Fruit fly (Drosophila melanogaster): ENCODE results near the gene Trs33.

Trs33 gene

dm6 chr3R:15319912-15320746 is 30.7 kb downstream of the Trs33 start, which contains the start of the genes CG6276 and CG44040:
Gene CG6276 (minus strand): TSS chr3R:15320069.
Gene CG44040 (plus strand): TSS chr3R:15320378.
- peak; percentile 50 for TF ChIP-seq CG6808 (GFP tag; optimal IDR thresholded peaks at IDR 0.05)
- TF ChIP-seq esn (GFP tag; optimal IDR thresholded peaks at IDR 0.05), result peak; percentile 76
- peak; percentile 50 for TF ChIP-seq CG10669 (GFP tag; optimal IDR thresholded peaks at IDR 0.05)
- peak; percentile 59 for TF ChIP-seq CG6163 (GFP tag; IDR thresholded peaks at IDR 0.05)
- peak; percentile 58 for TF ChIP-seq CG10631 (GFP tag; optimal IDR thresholded peaks at IDR 0.05)
- peak; percentile 2 for TF ChIP-seq Lpt (GFP tag; optimal IDR thresholded peaks at IDR 0.05)
- TF ChIP-seq CG11762 (GFP tag; optimal IDR thresholded peaks at IDR 0.05; ENCODE audit: insufficient read depth), result peak; percentile 16
- TF ChIP-seq spab (GFP tag; optimal IDR thresholded peaks at IDR 0.05), result no peak
- peak; percentile 46 for TF ChIP-seq CG6792 (GFP tag; optimal IDR thresholded peaks at IDR 0.05)
- peak; percentile 61 for TF ChIP-seq Sox14 (GFP tag; optimal IDR thresholded peaks at IDR 0.05)
- peak; percentile 55 for TF ChIP-seq Hr39 (GFP tag; optimal IDR thresholded peaks at IDR 0.05)
- TF ChIP-seq CG8632 (GFP tag; optimal IDR thresholded peaks at IDR 0.05), result peak; percentile 40
- TF ChIP-seq net (GFP tag; optimal IDR thresholded peaks at IDR 0.05), result no peak
- peak; percentile 54 for TF ChIP-seq eg (GFP tag; IDR thresholded peaks at IDR 0.05)
- TF ChIP-seq fkh (GFP tag; optimal IDR thresholded peaks at IDR 0.05), result peak; percentile 59
- peak; percentile 31 for TF ChIP-seq dsx (GFP tag; optimal IDR thresholded peaks at IDR 0.05; ENCODE audit: poor library complexity, severe bottlenecking)
- TF ChIP-seq Eip78C (GFP tag), result peak; percentile 89
- TF ChIP-seq Ets96B (tag; optimal IDR thresholded peaks at IDR 0.05), result peak; percentile 34
- no peak for TF ChIP-seq Sox102F (GFP tag; optimal IDR thresholded peaks at IDR 0.05)
- TF ChIP-seq Met (GFP tag; optimal IDR thresholded peaks at IDR 0.05), result peak; percentile 58
- TF ChIP-seq CG7368 (GFP tag; optimal IDR thresholded peaks at IDR 0.05), result peak; percentile 24
- TF ChIP-seq Ets21C (GFP tag; optimal IDR thresholded peaks at IDR 0.05), result peak; percentile 58
- no peak for TF ChIP-seq fd85E (GFP tag; optimal IDR thresholded peaks at IDR 0.05)
- TF ChIP-seq CG3919 (GFP tag; optimal IDR thresholded peaks at IDR 0.05), result peak; percentile 63
- TF ChIP-seq vri (GFP tag; optimal IDR thresholded peaks at IDR 0.05), result no peak
- TF ChIP-seq lz (GFP tag; optimal IDR thresholded peaks at IDR 0.05), result peak; percentile 68
- TF ChIP-seq CG8319 (GFP tag; optimal IDR thresholded peaks at IDR 0.05), result no peak
- TF ChIP-seq CG16779 (tag; optimal IDR thresholded peaks at IDR 0.05), result no peak
- TF ChIP-seq CG32006 (GFP tag; optimal IDR thresholded peaks at IDR 0.05), result peak; percentile 63
- peak; percentile 40 to 64 for TF ChIP-seq salr (GFP tag; optimal IDR thresholded peaks at IDR 0.05)
- TF ChIP-seq ss (GFP tag; optimal IDR thresholded peaks at IDR 0.05), result peak in 1 of 2 experiments; percentile 42
- TF ChIP-seq Smox (GFP tag; optimal IDR thresholded peaks at IDR 0.05), result no peak
- TF ChIP-seq svp (GFP tag), result no peak
- no peak for TF ChIP-seq CG9139 (GFP tag; optimal IDR thresholded peaks at IDR 0.05)
- TF ChIP-seq topi (GFP tag; optimal IDR thresholded peaks at IDR 0.05), result peak; percentile 63
- TF ChIP-seq Eip93F (GFP tag; optimal IDR thresholded peaks at IDR 0.05), result no peak
- TF ChIP-seq Hr38 (GFP tag; optimal IDR thresholded peaks at IDR 0.05), result no peak
- no peak for TF ChIP-seq CG6276 (GFP tag; optimal IDR thresholded peaks at IDR 0.05)
- peak; percentile 59 for TF ChIP-seq OdsH (GFP tag; optimal IDR thresholded peaks at IDR 0.05)
- peak; percentile 37; the same call in 1 of the 3 replicates for TF ChIP-seq CG8119 (GFP tag; IDR thresholded peaks at IDR 0.05)
- TF ChIP-seq Gug (GFP tag; IDR thresholded peaks at IDR 0.05), result no peak
- no peak for TF ChIP-seq CG6854 (GFP tag; optimal IDR thresholded peaks at IDR 0.05)
- no peak for TF ChIP-seq CG4318 (GFP tag; optimal IDR thresholded peaks at IDR 0.05)
- peak; percentile 7 for TF ChIP-seq Blimp-1 (GFP tag; optimal IDR thresholded peaks at IDR 0.05)
- TF ChIP-seq CG15336 (GFP tag; IDR thresholded peaks at IDR 0.05), result 0 out of 2 replicates have a peak, but pooled peaks have one; percentile 24
- peak; percentile 48 for TF ChIP-seq achi (GFP tag; optimal IDR thresholded peaks at IDR 0.05)
- TF ChIP-seq CG34406 (GFP tag; optimal IDR thresholded peaks at IDR 0.05), result peak; percentile 19
- TF ChIP-seq Eip75B (GFP tag; optimal IDR thresholded peaks at IDR 0.05), result peak; percentile 61
- peak; percentile 30 for TF ChIP-seq fd59A (GFP tag; optimal IDR thresholded peaks at IDR 0.05)
- peak; percentile 56 for TF ChIP-seq acj6 (GFP tag; optimal IDR thresholded peaks at IDR 0.05)

All from whole organism, prepupa.